Worm (Caenorhabditis elegans) whole organism, mixed stage, embryonic: ENCODE measurements around the gene str-200.
"Not testable (repeated sequence)": the region's sequence is repeated elsewhere in the genome, so short reads cannot be mapped to it uniquely, and the experiment has no call there.

Source experiments
- mab-5 ChIP-seq: fragments of 150-350 bp; optimal IDR thresholded peaks from 2 replicates; lab custom pipeline; 2014; ENCODE audit warnings: missing biosample characterization, missing genetic modification characterization
- nhr-76 ChIP-seq: sonication (generic microtip); optimal IDR thresholded peaks from 2 replicates; lab custom pipeline; 2017; ENCODE audit warnings: missing biosample characterization, missing genetic modification characterization
- sem-2 ChIP-seq: fragments of 200-800 bp; sonication (Bioruptor generic); optimal IDR thresholded peaks from 2 replicates; lab custom pipeline; 2018; ENCODE audit warnings: mild to moderate bottlenecking, missing genetic modification characterization, missing compliant biosample characterization

Gene str-200

DNA sequence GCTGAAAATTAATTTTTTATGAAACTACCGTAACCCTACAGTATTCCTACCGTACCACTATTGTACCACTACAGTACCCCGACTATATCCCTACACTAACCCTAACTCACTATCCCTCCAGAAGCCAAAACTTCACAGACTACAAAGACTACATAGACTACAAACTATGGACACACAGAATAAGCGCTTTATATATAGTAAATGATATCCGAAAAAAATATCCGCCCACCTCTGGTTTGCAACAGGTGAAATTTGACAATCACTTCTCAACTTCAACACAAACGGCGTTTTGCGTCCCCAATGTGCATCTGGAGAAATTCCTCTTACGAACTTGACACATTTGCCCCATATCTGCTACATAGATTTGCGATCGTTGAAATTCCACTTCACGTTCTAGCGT is 48.0 kb downstream of the str-200 start, which contains the start of gene srh-132:
TSS of gene srh-132 (plus strand) at position 301 of the 400 bp plus-strand sequence.
- TF ChIP-seq mab-5 (tag; lab: Kevin White, UChicago); sem-2 (GFP tag; lab: Kevin White, UChicago); nhr-76 (tag; lab: Kevin White, UChicago): not testable (repeated sequence)
- TF ChIP-seq, all 35 proteins: peak for 0; not testable (repeated sequence) for 35
